Fruit fly (Drosophila melanogaster) whole organism, embryonic: ENCODE results near the gene IFT52.

Experiments used
- Abd-B ChIP-seq: fragments of 200-800 bp; sonication (Bioruptor generic); optimal IDR thresholded peaks from 2 replicates; lab custom pipeline; 2018; ENCODE audit warnings: missing biosample characterization, mild to moderate bottlenecking, missing genetic modification characterization, moderate library complexity
- Ada2b ChIP-seq: fragments of 200-800 bp; sonication (Bioruptor generic); IDR thresholded peaks from 2 replicates; pipeline ENCODE4 v1.3.6; 2022; ENCODE audit warnings: missing biosample characterization, missing genetic modification characterization
- B-H1 ChIP-seq: fragments of 200-800 bp; sonication (Bioruptor generic); IDR thresholded peaks from 3 replicates; pipeline ENCODE4 v1.3.6; 2022; ENCODE audit warnings: missing biosample characterization, missing genetic modification characterization
- B-H2 ChIP-seq: fragments of 200-800 bp; sonication (Bioruptor generic); optimal IDR thresholded peaks from 2 replicates; lab custom pipeline; 2018; ENCODE audit warnings: missing biosample characterization, mild to moderate bottlenecking, missing genetic modification characterization
- CG12219 ChIP-seq: fragments of 200-800 bp; sonication (Bioruptor generic); optimal IDR thresholded peaks from 3 replicates; lab custom pipeline; 2018; ENCODE audit warnings: missing biosample characterization, mild to moderate bottlenecking, missing genetic modification characterization
- CG1233 ChIP-seq: fragments of 200-800 bp; sonication (Bioruptor generic); optimal IDR thresholded peaks from 4 replicates; lab custom pipeline; 2018; ENCODE audit warnings: missing biosample characterization, mild to moderate bottlenecking, missing genetic modification characterization
- CG13296 ChIP-seq: fragments of 200-800 bp; sonication (Bioruptor generic); optimal IDR thresholded peaks from 3 replicates; lab custom pipeline; 2018; ENCODE audit warnings: missing biosample characterization, mild to moderate bottlenecking, missing genetic modification characterization
- CG15479 ChIP-seq: fragments of 200-800 bp; sonication (Bioruptor generic); optimal IDR thresholded peaks from 3 replicates; lab custom pipeline; 2019; ENCODE audit warnings: missing biosample characterization, mild to moderate bottlenecking, missing genetic modification characterization, moderate library complexity
- CG15514 ChIP-seq: fragments of 200-800 bp; sonication (Bioruptor generic); optimal IDR thresholded peaks from 3 replicates; lab custom pipeline; 2017; ENCODE audit warnings: missing biosample characterization, missing genetic modification characterization, mild to moderate bottlenecking, moderate library complexity, missing genetic modification reagents
- CG15696 ChIP-seq: fragments of 200-800 bp; sonication (Bioruptor generic); optimal IDR thresholded peaks from 2 replicates; lab custom pipeline; 2019; ENCODE audit warnings: missing biosample characterization, mild to moderate bottlenecking, missing genetic modification characterization, moderate library complexity
- CG17385 ChIP-seq: fragments of 200-800 bp; sonication (Bioruptor generic); optimal IDR thresholded peaks from 3 replicates; lab custom pipeline; 2018; ENCODE audit warnings: missing biosample characterization, mild to moderate bottlenecking, missing genetic modification characterization
- CG18011 ChIP-seq: fragments of 200-800 bp; sonication (Bioruptor generic); optimal IDR thresholded peaks from 2 replicates; lab custom pipeline; 2017; ENCODE audit warnings: missing biosample characterization, missing genetic modification characterization, mild to moderate bottlenecking, moderate library complexity, missing genotype
- CG2199 ChIP-seq: fragments of 200-800 bp; sonication (Bioruptor generic); IDR thresholded peaks from 3 replicates; pipeline ENCODE4 v1.3.6; 2022; ENCODE audit warnings: missing biosample characterization, missing genetic modification characterization
- CG2678 ChIP-seq: fragments of 200-800 bp; sonication (Bioruptor generic); optimal IDR thresholded peaks from 3 replicates; lab custom pipeline; 2019; ENCODE audit warnings: missing biosample characterization, mild to moderate bottlenecking, missing genetic modification characterization, moderate library complexity
- CG34224 ChIP-seq: fragments of 200-800 bp; sonication (Bioruptor generic); IDR thresholded peaks from 3 replicates; pipeline ENCODE4 v1.3.6; 2022; ENCODE audit warnings: missing biosample characterization, missing genetic modification characterization; ENCODE audit not compliant: partially characterized antibody
- CG3726 ChIP-seq: fragments of 200-800 bp; sonication (Bioruptor generic); IDR thresholded peaks from 3 replicates; pipeline ENCODE4, ENCODE4 v1.3.6; 2022; ENCODE audit warnings: missing biosample characterization, missing genetic modification characterization
- CG4820 ChIP-seq: fragments of 200-800 bp; sonication (Bioruptor generic); optimal IDR thresholded peaks from 3 replicates; lab custom pipeline; 2016; ENCODE audit warnings: missing biosample characterization, missing genetic modification characterization
- CG6175 ChIP-seq: fragments of 200-800 bp; sonication (Bioruptor generic); IDR thresholded peaks from 3 replicates; pipeline ENCODE4 v1.3.6; 2022; ENCODE audit warnings: missing biosample characterization, missing genetic modification characterization
- CG6689 ChIP-seq: fragments of 200-800 bp; sonication (Bioruptor generic); IDR thresholded peaks from 2 replicates; pipeline ENCODE4 v1.3.6; 2022; ENCODE audit warnings: missing biosample characterization, missing genetic modification characterization
- CG6813 ChIP-seq: fragments of 200-800 bp; sonication (Bioruptor generic); optimal IDR thresholded peaks from 2 replicates; lab custom pipeline; 2017; ENCODE audit warnings: missing biosample characterization, missing genetic modification characterization, mild to moderate bottlenecking, moderate library complexity, missing genetic modification reagents
- CG8359 ChIP-seq: fragments of 200-800 bp; sonication (Bioruptor generic); optimal IDR thresholded peaks from 2 replicates; lab custom pipeline; 2017; ENCODE audit warnings: missing biosample characterization, mild to moderate bottlenecking, missing genetic modification characterization, borderline replicate concordance
- D ChIP-seq, 2 experiments: fragments of 200-800 bp in 1 of 2; fragments of >200 bp in 1 of 2; sonication (Bioruptor generic) in 1 of 2; optimal IDR thresholded peaks; 2 replicates in 1 of 2; 3 replicates in 1 of 2; lab custom pipeline; 2017; ENCODE audit warnings: mild to moderate bottlenecking in 1 of 2, missing biosample characterization in 1 of 2, missing genetic modification characterization in 1 of 2, missing genetic modification reagents in 1 of 2
- D19A ChIP-seq: fragments of 200-800 bp; optimal IDR thresholded peaks from 3 replicates; lab custom pipeline; 2019; ENCODE audit warnings: missing biosample characterization, mild to moderate bottlenecking, missing genetic modification characterization, moderate library complexity
- D19B ChIP-seq: fragments of 200-800 bp; sonication (Bioruptor generic); optimal IDR thresholded peaks from 2 replicates; lab custom pipeline; 2017; ENCODE audit warnings: missing biosample characterization, mild to moderate bottlenecking, missing genetic modification characterization
- Lhr ChIP-seq: fragments of 200-800 bp; sonication (Bioruptor generic); optimal IDR thresholded peaks from 3 replicates; lab custom pipeline; 2017; ENCODE audit warnings: mild to moderate bottlenecking, missing biosample characterization, missing genetic modification reagents, missing genetic modification characterization
- Mad ChIP-seq: fragments of 200-800 bp; sonication (Bioruptor generic); optimal IDR thresholded peaks from 2 replicates; lab custom pipeline; 2016; ENCODE audit warnings: missing biosample characterization, missing genetic modification characterization
- Max ChIP-seq: fragments of 200-800 bp; sonication (Bioruptor generic); optimal IDR thresholded peaks from 2 replicates; lab custom pipeline; 2016; ENCODE audit warnings: missing biosample characterization, mild to moderate bottlenecking, missing genetic modification characterization
- Oaz ChIP-seq: fragments of 200-800 bp; sonication (Bioruptor generic); IDR thresholded peaks from 2 replicates; pipeline ENCODE4 v1.3.6; 2022; ENCODE audit warnings: missing biosample characterization, missing genetic modification characterization
- Opbp ChIP-seq: fragments of 200-800 bp; sonication (Bioruptor generic); IDR thresholded peaks from 3 replicates; pipeline ENCODE4 v1.3.6; 2022; ENCODE audit warnings: missing biosample characterization, missing genetic modification characterization; ENCODE audit not compliant: partially characterized antibody
- Stat92E ChIP-seq, 3 experiments: fragments of >200 bp in 2 of 3; fragments of 200-800 bp in 1 of 3; sonication (Bioruptor generic) in 1 of 3; optimal IDR thresholded peaks; 2 replicates each; lab custom pipeline; 2017 to 2019; ENCODE audit warnings: missing biosample characterization in 3 of 3, missing genetic modification characterization in 3 of 3, mild to moderate bottlenecking in 1 of 3, moderate library complexity in 1 of 3
- ap ChIP-seq: fragments of 200-800 bp; sonication (Bioruptor generic); IDR thresholded peaks from 2 replicates; pipeline ENCODE4 v1.3.6; 2022; ENCODE audit warnings: missing biosample characterization, missing genetic modification characterization
- crc ChIP-seq: fragments of 200-800 bp; sonication (Bioruptor generic); optimal IDR thresholded peaks from 2 replicates; lab custom pipeline; 2016; ENCODE audit warnings: missing biosample characterization, missing genetic modification characterization
- crol ChIP-seq: fragments of 200-800 bp; sonication (Bioruptor generic); IDR thresholded peaks from 2 replicates; pipeline ENCODE4 v1.3.6; 2022; ENCODE audit warnings: missing biosample characterization, missing genetic modification characterization
- en ChIP-seq: fragments of 200-800 bp; sonication (Bioruptor generic); optimal IDR thresholded peaks from 2 replicates; lab custom pipeline; 2016; ENCODE audit warnings: missing biosample characterization, missing genetic modification characterization
- fd64A ChIP-seq: fragments of 200-800 bp; sonication (Bioruptor generic); optimal IDR thresholded peaks from 3 replicates; lab custom pipeline; 2018; ENCODE audit warnings: missing biosample characterization, mild to moderate bottlenecking, missing genetic modification characterization
- grau ChIP-seq: fragments of 200-800 bp; optimal IDR thresholded peaks from 3 replicates; lab custom pipeline; 2019; ENCODE audit warnings: missing biosample characterization, mild to moderate bottlenecking, missing genetic modification characterization, moderate library complexity
- ham ChIP-seq: fragments of 200-800 bp; sonication (Bioruptor generic); IDR thresholded peaks from 2 replicates; pipeline ENCODE4 v1.3.6; 2022; ENCODE audit warnings: missing biosample characterization, missing genetic modification characterization
- hkb ChIP-seq, 2 experiments: fragments of 200-800 bp in 1 of 2; fragments of >200 bp in 1 of 2; sonication (Bioruptor generic) in 1 of 2; IDR thresholded peaks in 1 of 2; optimal IDR thresholded peaks in 1 of 2; 2 replicates each; pipeline versions ENCODE4 v1.3.6 to Lab custom; 2017 to 2022; ENCODE audit warnings: missing biosample characterization in 1 of 2, missing genetic modification characterization in 1 of 2
- inv ChIP-seq: fragments of 200-800 bp; sonication (Bioruptor generic); IDR thresholded peaks from 2 replicates; pipeline ENCODE4 v1.3.6; 2022; ENCODE audit warnings: missing biosample characterization, missing genetic modification characterization; ENCODE audit not compliant: partially characterized antibody
- nmo ChIP-seq: fragments of 200-800 bp; sonication (Bioruptor generic); optimal IDR thresholded peaks from 2 replicates; lab custom pipeline; 2018; ENCODE audit warnings: missing biosample characterization, mild to moderate bottlenecking, missing genetic modification characterization, moderate library complexity
- pb ChIP-seq: fragments of 200-800 bp; sonication (Bioruptor generic); optimal IDR thresholded peaks from 3 replicates; lab custom pipeline; 2016; ENCODE audit warnings: missing biosample characterization, missing genetic modification characterization
- sens ChIP-seq: fragments of 200-800 bp; sonication (Bioruptor generic); peaks from one replicate; lab custom pipeline; 2016; ENCODE audit warnings: missing biosample characterization, missing genetic modification characterization
- tio ChIP-seq: fragments of 200-800 bp; sonication (Bioruptor generic); optimal IDR thresholded peaks from 2 replicates; lab custom pipeline; 2017; ENCODE audit warnings: missing biosample characterization, missing genetic modification characterization, inconsistent platforms
- ttk ChIP-seq: fragments of 200-800 bp; sonication (Bioruptor generic); IDR thresholded peaks from 2 replicates; pipeline ENCODE4 v2.1.2; 2022; ENCODE audit warnings: missing biosample characterization, missing genetic modification characterization
- unc-4 ChIP-seq: fragments of 200-800 bp; sonication (Bioruptor generic); IDR thresholded peaks from 2 replicates; pipeline ENCODE4 v1.3.6; 2022; ENCODE audit warnings: missing biosample characterization, missing genetic modification characterization; ENCODE audit not compliant: partially characterized antibody
- vfl ChIP-seq: fragments of 200-800 bp; sonication (Bioruptor generic); optimal IDR thresholded peaks from 2 replicates; lab custom pipeline; 2016; ENCODE audit warnings: missing biosample characterization, missing genetic modification characterization
- z ChIP-seq: fragments of 200-800 bp; sonication (Bioruptor generic); IDR thresholded peaks from 3 replicates; pipeline ENCODE4 v1.3.6; 2022; ENCODE audit warnings: missing biosample characterization, missing genetic modification characterization
- zen ChIP-seq: fragments of 200-800 bp; sonication (Bioruptor generic); optimal IDR thresholded peaks from 3 replicates; lab custom pipeline; 2018; ENCODE audit warnings: missing biosample characterization, mild to moderate bottlenecking, missing genetic modification characterization, moderate library complexity

IFT52 gene

DNA sequence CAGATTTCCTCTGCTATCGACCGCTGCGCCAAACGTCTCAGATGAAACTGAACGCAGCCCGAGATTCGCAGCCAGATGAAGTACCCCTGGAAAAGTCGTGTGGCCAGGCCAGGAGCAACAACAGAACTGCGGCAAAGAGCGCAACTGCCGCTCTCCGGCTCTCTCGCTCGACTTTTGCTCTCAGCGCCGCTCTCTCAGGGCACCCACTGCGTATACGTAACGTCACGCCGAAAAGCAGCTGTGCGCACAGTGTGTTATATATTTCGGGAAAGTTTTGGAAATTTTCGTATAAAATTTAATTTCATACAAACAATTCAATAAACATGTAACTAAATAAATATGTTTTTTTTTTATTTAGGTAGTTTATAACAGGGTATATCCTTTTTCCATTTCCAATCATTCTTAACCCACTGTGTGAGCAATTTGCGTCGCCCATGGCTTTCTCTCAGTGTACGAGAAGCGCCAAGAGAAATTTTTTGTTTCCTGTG, 43.8 kb upstream of the IFT52 start, which contains the start of gene Dpp10 (continued):
- TF ChIP-seq crc (GFP tag; lab: Kevin White, UChicago), result peak; percentile 23
- peak; percentile 76 for TF ChIP-seq D19B
- peak; percentile 85 for TF ChIP-seq CG15514 (GFP tag; lab: Kevin White, UChicago)
- TF ChIP-seq nmo (GFP tag; lab: Kevin White, UChicago), result peak; percentile 78
- TF ChIP-seq CG12219 (GFP tag; lab: Kevin White, UChicago), result peak; percentile 86
- no peak for TF ChIP-seq en (GFP tag; lab: Kevin White, UChicago)
- TF ChIP-seq D19A (tag; lab: Kevin White, UChicago), result peak; percentile 77
- peak; percentile 95 for TF ChIP-seq CG2678 (tag; lab: Kevin White, UChicago)
- TF ChIP-seq D (optimal IDR thresholded peaks at IDR 0.05; lab: Kevin White, UChicago), result no peak
- TF ChIP-seq D (GFP tag; optimal IDR thresholded peaks at IDR 0.05; lab: Kevin White, UChicago), result peak; percentile 42
- no peak for TF ChIP-seq Opbp (GFP tag; lab: Robert Waterston, UW)
- peak; percentile 75 for TF ChIP-seq pb (GFP tag; lab: Kevin White, UChicago)
- TF ChIP-seq CG6689, result peak; percentile 94
- peak; percentile 94 for TF ChIP-seq B-H2 (GFP tag; lab: Kevin White, UChicago)
- peak; percentile 89 for TF ChIP-seq ap (GFP tag; lab: Robert Waterston, UW)
- TF ChIP-seq CG13296 (GFP tag; lab: Kevin White, UChicago), result peak; percentile 94
- peak; percentile 36; the same call in 1 of the 3 replicates for TF ChIP-seq CG34224 (GFP tag; lab: Robert Waterston, UW)
- TF ChIP-seq CG6175 (GFP tag; lab: Robert Waterston, UW), result peak; percentile 94
- peak; percentile 61 for TF ChIP-seq zen (tag; lab: Kevin White, UChicago)
- TF ChIP-seq sens, result peak; percentile 92
- peak; percentile 68 for TF ChIP-seq CG15696 (tag; lab: Kevin White, UChicago)
- no peak for TF ChIP-seq CG15479 (GFP tag; lab: Kevin White, UChicago)
- TF ChIP-seq Max (GFP tag; lab: Kevin White, UChicago), result peak; percentile 83
- TF ChIP-seq Abd-B (GFP tag; lab: Kevin White, UChicago), result peak; percentile 81
- TF ChIP-seq ham (GFP tag; lab: Robert Waterston, UW), result peak; percentile 93
- no peak; the same call in 2 of the 3 replicates for TF ChIP-seq CG2199 (GFP tag; lab: Robert Waterston, UW)
- peak; percentile 88 for TF ChIP-seq CG17385
- TF ChIP-seq hkb (optimal IDR thresholded peaks at IDR 0.05; lab: Kevin White, UChicago), result no peak
- peak; percentile 97 for TF ChIP-seq hkb (GFP tag; IDR thresholded peaks at IDR 0.05; lab: Robert Waterston, UW)
- TF ChIP-seq Mad, result peak; percentile 77
- TF ChIP-seq unc-4 (GFP tag; lab: Robert Waterston, UW), result no peak
- no peak for TF ChIP-seq crol (GFP tag; lab: Robert Waterston, UW)
- peak; percentile 72 for TF ChIP-seq CG4820 (GFP tag; lab: Kevin White, UChicago)
- TF ChIP-seq Oaz (GFP tag; lab: Robert Waterston, UW), result peak; percentile 96
- TF ChIP-seq B-H1 (GFP tag; lab: Robert Waterston, UW), result peak; percentile 92
- peak; percentile 94 for TF ChIP-seq ttk (GFP tag; lab: Robert Waterston, UW)
- peak; percentile 92 for TF ChIP-seq grau (tag; lab: Kevin White, UChicago)
- no peak; the same call in 1 of the 2 replicates for TF ChIP-seq inv (GFP tag; lab: Robert Waterston, UW)
- TF ChIP-seq z (GFP tag; lab: Robert Waterston, UW), result 0 out of 3 replicates have a peak, but pooled peaks have one; percentile 37
- TF ChIP-seq CG8359, result no peak
- TF ChIP-seq CG3726, result peak; percentile 86
- peak; percentile 98 for TF ChIP-seq Ada2b
- peak; percentile 86 for TF ChIP-seq tio (GFP tag; lab: Kevin White, UChicago)
- peak; percentile 80 for TF ChIP-seq CG18011 (GFP tag; lab: Kevin White, UChicago)
- TF ChIP-seq Lhr (GFP tag; lab: Kevin White, UChicago), result peak; percentile 9
- peak; percentile 36 for TF ChIP-seq fd64A
- peak; percentile 93 for TF ChIP-seq vfl (GFP tag; lab: Kevin White, UChicago)
- TF ChIP-seq Stat92E (GFP tag; optimal IDR thresholded peaks at IDR 0.05; lab: Kevin White, UChicago), result no peak
- TF ChIP-seq CG6813 (GFP tag; lab: Kevin White, UChicago), result peak; percentile 86
- peak; percentile 81 for TF ChIP-seq CG1233 (GFP tag; lab: Kevin White, UChicago)
